Worm (Caenorhabditis elegans) whole organism, L1 larva: ENCODE data around the gene F02C9.2.

ENCODE experiments used
- ama-1 ChIP-seq: fragments of 150-350 bp; optimal IDR thresholded peaks from 2 replicates; lab custom pipeline; 2014
- egl-27 ChIP-seq, 2 experiments: fragments of 150-350 bp in 1 of 2; sonication (generic microtip); optimal IDR thresholded peaks; 3 replicates each; lab custom pipeline; 2017 to 2018; ENCODE audit warnings: missing biosample characterization in 2 of 2, missing genetic modification characterization in 2 of 2, missing genetic modification reagents in 2 of 2
- lin-15B ChIP-seq: fragments of 150-350 bp; sonication (generic microtip); optimal IDR thresholded peaks from 3 replicates; lab custom pipeline; 2014; ENCODE audit warnings: missing biosample characterization, missing genetic modification characterization
- lsy-2 ChIP-seq, 2 experiments: fragments of 150-350 bp; optimal IDR thresholded peaks; 2 replicates each; lab custom pipeline; 2014; ENCODE audit warnings: missing biosample characterization in 2 of 2, missing genetic modification characterization in 2 of 2
- nhr-12 ChIP-seq: sonication (generic microtip); optimal IDR thresholded peaks from 2 replicates; lab custom pipeline; 2017; ENCODE audit warnings: missing biosample characterization, missing genetic modification characterization
- nhr-20 ChIP-seq: sonication (generic microtip); optimal IDR thresholded peaks from 2 replicates; lab custom pipeline; 2016; ENCODE audit warnings: mild to moderate bottlenecking, missing genetic modification characterization, missing compliant biosample characterization
- nhr-85 ChIP-seq: sonication (generic microtip); peaks from one replicate; lab custom pipeline; 2016; ENCODE audit warnings: missing genetic modification characterization, inconsistent platforms, missing compliant biosample characterization

DNA sequence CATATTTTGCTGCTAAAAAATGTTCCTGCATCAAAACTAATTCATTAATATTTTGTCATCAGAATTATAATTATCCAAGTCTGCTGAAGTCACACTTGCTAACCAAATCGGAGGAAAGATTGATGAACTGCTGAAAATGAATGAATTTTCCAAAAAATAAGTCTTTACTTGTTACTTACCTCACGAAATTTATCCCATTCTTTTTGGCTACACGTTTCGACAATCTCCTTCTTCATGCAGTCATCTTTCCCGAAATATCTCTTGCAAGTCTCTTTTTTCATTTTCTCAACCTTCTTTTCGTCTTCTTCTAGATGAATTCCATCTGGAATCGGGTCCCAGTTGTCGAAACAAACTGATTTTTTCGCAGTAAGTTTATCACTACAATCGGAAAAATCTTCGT lies 24.9 kb downstream of the F02C9.2 start:
- TF ChIP-seq nhr-12 (tag; lab: Kevin White, UChicago) (no peak), ama-1 (lab: Kevin White, UChicago) (no peak), nhr-20 (no peak), lin-15B (tag; lab: Kevin White, UChicago) (no peak), egl-27 (tag; optimal IDR thresholded peaks at IDR 0.05; lab: Kevin White, UChicago) (no peak), lsy-2 (tag; optimal IDR thresholded peaks at IDR 0.05; lab: Kevin White, UChicago) (no peak), nhr-85 (no peak)
